Fruit fly (Drosophila melanogaster): ENCODE data around the gene CG4686.
A peak's percentile ranks its signal among the peaks of the same experiment; 100 is the strongest.

The CG4686 gene

DNA sequence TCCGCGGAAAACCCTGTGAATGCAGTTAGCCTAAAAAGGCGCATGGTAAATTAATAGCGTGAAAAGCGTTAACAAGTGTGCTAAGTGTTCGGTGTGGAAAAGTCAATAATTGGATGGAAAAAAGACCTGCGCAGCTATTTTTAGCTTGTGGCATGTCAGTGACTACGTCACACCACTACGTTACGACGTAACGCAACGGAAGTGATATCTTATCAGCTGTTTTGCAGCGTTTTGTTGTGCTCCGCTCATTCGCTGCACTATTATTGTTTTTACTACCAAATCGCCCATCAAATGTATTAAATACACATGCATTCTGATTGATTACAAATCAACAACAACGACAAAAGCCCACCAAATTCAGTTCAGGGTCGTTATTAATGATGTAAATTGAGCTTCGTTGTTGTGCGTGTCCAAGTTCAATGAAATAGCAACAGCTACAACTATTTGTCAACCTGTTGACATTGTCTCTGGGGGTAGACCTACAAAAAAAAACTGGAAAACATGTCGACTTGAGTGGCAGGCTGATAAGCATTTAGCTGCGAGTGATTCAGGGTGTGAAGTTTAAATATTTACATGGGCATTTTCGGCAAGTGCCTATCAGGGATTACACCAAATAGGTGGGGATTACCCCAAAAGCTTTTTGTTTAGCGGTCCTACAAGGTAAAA lies 16.6 kb upstream of the CG4686 start:
- TF ChIP-seq bab2 (GFP tag; optimal IDR thresholded peaks at IDR 0.05), result peak; percentile 47
- no peak for TF ChIP-seq p53 (GFP tag; optimal IDR thresholded peaks at IDR 0.05)
- TF ChIP-seq maf-S (GFP tag; optimal IDR thresholded peaks at IDR 0.05), result no peak
- no peak for TF ChIP-seq NfI (GFP tag; optimal IDR thresholded peaks at IDR 0.05)
- TF ChIP-seq Neu2 (GFP tag; optimal IDR thresholded peaks at IDR 0.05; ENCODE audit: borderline replicate concordance), result peak; percentile 87
- TF ChIP-seq CG14014 (GFP tag; IDR thresholded peaks at IDR 0.05), result peak; percentile 42; the same call in 1 of the 2 replicates
- TF ChIP-seq lab (GFP tag; optimal IDR thresholded peaks at IDR 0.05), result no peak
- no peak for TF ChIP-seq tll (GFP tag; optimal IDR thresholded peaks at IDR 0.05)
- TF ChIP-seq CG13424 (tag; optimal IDR thresholded peaks at IDR 0.05), result peak; percentile 65
- TF ChIP-seq fu2 (GFP tag; optimal IDR thresholded peaks at IDR 0.05), result no peak
- no peak for TF ChIP-seq ems (GFP tag; optimal IDR thresholded peaks at IDR 0.05)
- TF ChIP-seq CG6175 (GFP tag; IDR thresholded peaks at IDR 0.05), result no peak; the same call in 2 of the 3 replicates
- TF ChIP-seq Adf1 (GFP tag; IDR thresholded peaks at IDR 0.05), result no peak
- no peak for TF ChIP-seq croc (GFP tag; conservative IDR thresholded peaks at IDR 0.05)
- no peak for TF ChIP-seq CG33213 (GFP tag; optimal IDR thresholded peaks at IDR 0.05)
- no peak for TF ChIP-seq CG43689 (GFP tag; IDR thresholded peaks at IDR 0.05)
- TF ChIP-seq CG18764 (GFP tag; optimal IDR thresholded peaks at IDR 0.05), result no peak
- TF ChIP-seq CG9817 (tag; optimal IDR thresholded peaks at IDR 0.05), result no peak
- peak; percentile 80 for TF ChIP-seq CG15601 (tag; optimal IDR thresholded peaks at IDR 0.05)
- no peak for TF ChIP-seq CG13894 (tag; optimal IDR thresholded peaks at IDR 0.05)
- no peak for TF ChIP-seq HmgD (GFP tag; optimal IDR thresholded peaks at IDR 0.05)
- no peak for TF ChIP-seq CG10274 (GFP tag; optimal IDR thresholded peaks at IDR 0.05)
- TF ChIP-seq ci (GFP tag; IDR thresholded peaks at IDR 0.05), result peak; percentile 65; the same call in 2 of the 3 replicates
- TF ChIP-seq jing (GFP tag; optimal IDR thresholded peaks at IDR 0.05), result no peak
- TF ChIP-seq CG11695 (GFP tag; IDR thresholded peaks at IDR 0.05), result no peak; the same call in 1 of the 3 replicates
- TF ChIP-seq zfh1 (GFP tag; IDR thresholded peaks at IDR 0.05), result peak; percentile 44; the same call in 1 of the 3 replicates
- TF ChIP-seq mirr (GFP tag; optimal IDR thresholded peaks at IDR 0.05), result peak; percentile 89
- no peak for TF ChIP-seq CG2712 (tag; optimal IDR thresholded peaks at IDR 0.05)
- TF ChIP-seq zen (tag; optimal IDR thresholded peaks at IDR 0.05), result no peak
- no peak for TF ChIP-seq CHES-1-like (GFP tag; optimal IDR thresholded peaks at IDR 0.05)
- TF ChIP-seq Aef1 (GFP tag; IDR thresholded peaks at IDR 0.05), result no peak
- no peak for TF ChIP-seq her (GFP tag; optimal IDR thresholded peaks at IDR 0.05)
- TF ChIP-seq kni (GFP tag; optimal IDR thresholded peaks at IDR 0.05), result no peak
- no peak for TF ChIP-seq CG9437 (GFP tag; optimal IDR thresholded peaks at IDR 0.05)
- TF ChIP-seq CG4854 (GFP tag; optimal IDR thresholded peaks at IDR 0.05), result no peak
- no peak for TF ChIP-seq jigr1 (GFP tag; IDR thresholded peaks at IDR 0.05)
- TF ChIP-seq CG4404 (GFP tag; IDR thresholded peaks at IDR 0.05), result no peak
- no peak for TF ChIP-seq CG6683 (GFP tag; optimal IDR thresholded peaks at IDR 0.05)
- no peak for TF ChIP-seq Myb (GFP tag; optimal IDR thresholded peaks at IDR 0.05)
- peak; percentile 26 for TF ChIP-seq org-1 (GFP tag; optimal IDR thresholded peaks at IDR 0.05)
- TF ChIP-seq vnd (GFP tag; IDR thresholded peaks at IDR 0.05; ENCODE audit: partially characterized antibody), result no peak
- peak; percentile 18 for TF ChIP-seq twi (tag; optimal IDR thresholded peaks at IDR 0.05)
- no peak for TF ChIP-seq CG1647 (GFP tag; optimal IDR thresholded peaks at IDR 0.05)
- peak; percentile 69 for TF ChIP-seq vvl (GFP tag; IDR thresholded peaks at IDR 0.05)
- no peak for TF ChIP-seq CG42726 (GFP tag; IDR thresholded peaks at IDR 0.05; ENCODE audit: partially characterized antibody)
- peak; percentile 4 for TF ChIP-seq CG18619 (GFP tag; optimal IDR thresholded peaks at IDR 0.05)
- no peak for TF ChIP-seq CG10321 (GFP tag; IDR thresholded peaks at IDR 0.05)
- peak; percentile 48 for TF ChIP-seq CG31365 (tag; optimal IDR thresholded peaks at IDR 0.05)
- no peak for TF ChIP-seq CG9932 (GFP tag; IDR thresholded peaks at IDR 0.05)
- no peak for TF ChIP-seq Antp (GFP tag; optimal IDR thresholded peaks at IDR 0.05)

Data from whole organism, embryonic.